Worm (Caenorhabditis elegans): ENCODE data around the gene flp-10.

- TF ChIP-seq T20F7.1 (GFP tag; optimal IDR thresholded peaks at IDR 0.05) = no peak
- TF ChIP-seq lir-3 (tag; optimal IDR thresholded peaks at IDR 0.05) = no peak
- peak; percentile 90 for TF ChIP-seq aha-1 (tag)
- TF ChIP-seq lsy-2 (tag; optimal IDR thresholded peaks at IDR 0.05) = no peak
- no peak for TF ChIP-seq mep-1 (tag; optimal IDR thresholded peaks at IDR 0.05)
- no peak for TF ChIP-seq skn-1 (tag; optimal IDR thresholded peaks at IDR 0.05)
- TF ChIP-seq jun-1 (tag; optimal IDR thresholded peaks at IDR 0.05) = no peak
- no peak for TF ChIP-seq pqm-1 (tag; optimal IDR thresholded peaks at IDR 0.05)
- TF ChIP-seq nhr-6 (tag; optimal IDR thresholded peaks at IDR 0.05) = no peak
- no peak for TF ChIP-seq Y105C5A.15 (GFP tag; IDR thresholded peaks at IDR 0.05)
- no peak for TF ChIP-seq nhr-10 (tag; optimal IDR thresholded peaks at IDR 0.05)
These were observed 48.2 kb downstream of the flp-10 start for ce11 chrIV:7916907-7917306.
